Worm (Caenorhabditis elegans): ENCODE results near the gene R09F10.1.

ce11 chrX:8368210-8368609 lies 44.8 kb downstream of the R09F10.1 start:
- TF ChIP-seq ztf-29 (GFP tag; IDR thresholded peaks at IDR 0.05) = no peak
- TF ChIP-seq T22C8.4 (GFP tag; IDR thresholded peaks at IDR 0.05) = no peak
- TF ChIP-seq cog-1 (tag; optimal IDR thresholded peaks at IDR 0.05) = peak; percentile 52
- TF ChIP-seq flt-1 (GFP tag; IDR thresholded peaks at IDR 0.05) = no peak
- no peak for TF ChIP-seq tab-1 (GFP tag; IDR thresholded peaks at IDR 0.05)

All from whole organism, midembryonic.